5 fruit fly cellular contexts compared by ENCODE assay signal in genomic region chr2L:9954119-9954518, dm6.
TF ChIP-seq lines count a peak whose summit lies in the region.

CG13126 (minus strand) TSS chr2L:9954181.
CG4709 (plus strand) TSS chr2L:9954325.

- TF ChIP-seq CTCF in whole organism, embryonic (GFP tag; optimal IDR thresholded peaks at IDR 0.05; lab: Kevin White, UChicago): peak; percentile 61

TF ChIP-seq in whole organism, adult, 20 proteins besides CTCF, POLR2A, EP300 and RAD21 (continues in another document):
- TF ChIP-seq ovo (GFP tag; optimal IDR thresholded peaks at IDR 0.05; lab: Kevin White, UChicago) (peak; percentile 38), toe (GFP tag; optimal IDR thresholded peaks at IDR 0.05; lab: Kevin White, UChicago) (peak; percentile 60), kay (GFP tag; lab: Kevin White, UChicago; ENCODE audit: borderline replicate concordance) (no peak), CG1620 (GFP tag; optimal IDR thresholded peaks at IDR 0.05; lab: Kevin White, UChicago) (no peak), cnc (optimal IDR thresholded peaks at IDR 0.05; lab: Kevin White, UChicago) (no peak), CG12768 (GFP tag; optimal IDR thresholded peaks at IDR 0.05; lab: Kevin White, UChicago) (peak; percentile 90), CG14711 (tag; optimal IDR thresholded peaks at IDR 0.05; lab: Kevin White, UChicago) (peak; percentile 95), cic (GFP tag; optimal IDR thresholded peaks at IDR 0.05; lab: Kevin White, UChicago) (peak; percentile 50), Clk (GFP tag; optimal IDR thresholded peaks at IDR 0.05; lab: Kevin White, UChicago) (peak; percentile 61), tj (GFP tag; optimal IDR thresholded peaks at IDR 0.05; lab: Kevin White, UChicago) (peak; percentile 61), CG5204 (GFP tag; optimal IDR thresholded peaks at IDR 0.05; lab: Kevin White, UChicago) (no peak), Crg-1 (GFP tag; optimal IDR thresholded peaks at IDR 0.05; lab: Kevin White, UChicago) (peak; percentile 69), Hr96 (GFP tag; optimal IDR thresholded peaks at IDR 0.05; lab: Kevin White, UChicago) (peak; percentile 17), bab1 (GFP tag; optimal IDR thresholded peaks at IDR 0.05; lab: Kevin White, UChicago) (peak; percentile 92), CG33017 (tag; optimal IDR thresholded peaks at IDR 0.05; lab: Kevin White, UChicago) (peak; percentile 89), pad (GFP tag; optimal IDR thresholded peaks at IDR 0.05; lab: Kevin White, UChicago) (peak; percentile 79), Mnt (GFP tag; optimal IDR thresholded peaks at IDR 0.05; lab: Kevin White, UChicago) (peak; percentile 85), CG7045 (GFP tag; optimal IDR thresholded peaks at IDR 0.05; lab: Kevin White, UChicago) (peak; percentile 89)

TF ChIP-seq in whole organism, embryonic, 481 proteins besides CTCF, POLR2A, EP300 and RAD21 (continues in another document):
- TF ChIP-seq kay (GFP tag; optimal IDR thresholded peaks at IDR 0.05; lab: Kevin White, UChicago): peak; percentile 82
- TF ChIP-seq HmgD (GFP tag; optimal IDR thresholded peaks at IDR 0.05; lab: Kevin White, UChicago): no peak
- TF ChIP-seq CG12155 (GFP tag; optimal IDR thresholded peaks at IDR 0.05; lab: Kevin White, UChicago): peak; percentile 86
- TF ChIP-seq CG13424 (tag; optimal IDR thresholded peaks at IDR 0.05; lab: Kevin White, UChicago): peak; percentile 92
- TF ChIP-seq CG15479 (GFP tag; optimal IDR thresholded peaks at IDR 0.05; lab: Kevin White, UChicago): no peak
- peak; percentile 78 for TF ChIP-seq CG30020 (tag; optimal IDR thresholded peaks at IDR 0.05; lab: Kevin White, UChicago)
- no peak for TF ChIP-seq z (GFP tag; IDR thresholded peaks at IDR 0.05; lab: Robert Waterston, UW)
- no peak for TF ChIP-seq Hr39 (optimal IDR thresholded peaks at IDR 0.05; lab: Kevin White, UChicago)
- TF ChIP-seq Ets65A (GFP tag; lab: Kevin White, UChicago): peak; percentile 90
- peak; percentile 92 for TF ChIP-seq Max (GFP tag; optimal IDR thresholded peaks at IDR 0.05; lab: Kevin White, UChicago)
- peak; percentile 70 for TF ChIP-seq Adf1 (GFP tag; IDR thresholded peaks at IDR 0.05; lab: Robert Waterston, UW)
- TF ChIP-seq CG9817 (tag; optimal IDR thresholded peaks at IDR 0.05; lab: Kevin White, UChicago): peak; percentile 84
- TF ChIP-seq knrl (GFP tag; IDR thresholded peaks at IDR 0.05; lab: Robert Waterston, UW; ENCODE audit: partially characterized antibody): no peak
- no peak for TF ChIP-seq pita (GFP tag; optimal IDR thresholded peaks at IDR 0.05; lab: Kevin White, UChicago)
- TF ChIP-seq NC2β (GFP tag; optimal IDR thresholded peaks at IDR 0.05; lab: Kevin White, UChicago): peak; percentile 9
- TF ChIP-seq CG11560 (tag; IDR thresholded peaks at IDR 0.05; lab: Robert Waterston, UW): no peak; the same call in 2 of the 3 replicates
- TF ChIP-seq fru (optimal IDR thresholded peaks at IDR 0.05; lab: Kevin White, UChicago): no peak
- peak; percentile 79 for TF ChIP-seq sisA (GFP tag; IDR thresholded peaks at IDR 0.05; lab: Robert Waterston, UW)
- TF ChIP-seq Ets97D (GFP tag; optimal IDR thresholded peaks at IDR 0.05; lab: Kevin White, UChicago): peak; percentile 61

TF ChIP-seq in whole organism, prepupa, 60 proteins besides CTCF, POLR2A, EP300 and RAD21 (continues in another document):
- TF ChIP-seq Sox15 (GFP tag; optimal IDR thresholded peaks at IDR 0.05; lab: Kevin White, UChicago): peak; percentile 59
- TF ChIP-seq Ets21C (GFP tag; optimal IDR thresholded peaks at IDR 0.05; lab: Kevin White, UChicago): peak; percentile 64
- TF ChIP-seq CG1621 (tag; optimal IDR thresholded peaks at IDR 0.05; lab: Kevin White, UChicago): peak; percentile 65
- TF ChIP-seq achi (GFP tag; optimal IDR thresholded peaks at IDR 0.05; lab: Kevin White, UChicago): peak; percentile 90
- TF ChIP-seq Lpt (GFP tag; optimal IDR thresholded peaks at IDR 0.05; lab: Kevin White, UChicago): peak; percentile 82
- peak; percentile 85 for TF ChIP-seq CG8632 (GFP tag; optimal IDR thresholded peaks at IDR 0.05; lab: Kevin White, UChicago)
- TF ChIP-seq CG8119 (GFP tag; IDR thresholded peaks at IDR 0.05; lab: Robert Waterston, UW): peak; percentile 94
- peak; percentile 87 for TF ChIP-seq CG6808 (GFP tag; optimal IDR thresholded peaks at IDR 0.05; lab: Kevin White, UChicago)
- TF ChIP-seq net (GFP tag; optimal IDR thresholded peaks at IDR 0.05; lab: Kevin White, UChicago): peak; percentile 92
- peak; percentile 94 for TF ChIP-seq CG15336 (GFP tag; IDR thresholded peaks at IDR 0.05; lab: Robert Waterston, UW)
- TF ChIP-seq OdsH (GFP tag; optimal IDR thresholded peaks at IDR 0.05; lab: Kevin White, UChicago): peak; percentile 89
- TF ChIP-seq dac (GFP tag; optimal IDR thresholded peaks at IDR 0.05; lab: Kevin White, UChicago): peak; percentile 65
- peak; percentile 96 for TF ChIP-seq dsx (GFP tag; optimal IDR thresholded peaks at IDR 0.05; lab: Kevin White, UChicago; ENCODE audit: poor library complexity, severe bottlenecking)
- peak; percentile 87 for TF ChIP-seq vri (GFP tag; optimal IDR thresholded peaks at IDR 0.05; lab: Kevin White, UChicago)
- TF ChIP-seq acj6 (GFP tag; optimal IDR thresholded peaks at IDR 0.05; lab: Kevin White, UChicago): peak; percentile 93
- peak; percentile 86 for TF ChIP-seq CG8319 (GFP tag; optimal IDR thresholded peaks at IDR 0.05; lab: Kevin White, UChicago)
- TF ChIP-seq fd59A (GFP tag; optimal IDR thresholded peaks at IDR 0.05; lab: Kevin White, UChicago): peak; percentile 59
- TF ChIP-seq CG16779 (tag; optimal IDR thresholded peaks at IDR 0.05; lab: Kevin White, UChicago): peak; percentile 80
- TF ChIP-seq Smox (GFP tag; optimal IDR thresholded peaks at IDR 0.05; lab: Kevin White, UChicago): peak; percentile 86

TF ChIP-seq in whole organism, pupa, 21 proteins besides CTCF, POLR2A, EP300 and RAD21:
- TF ChIP-seq CG15710 (tag; optimal IDR thresholded peaks at IDR 0.05; lab: Kevin White, UChicago): peak; percentile 89
- TF ChIP-seq CG8159 (tag; optimal IDR thresholded peaks at IDR 0.05; lab: Kevin White, UChicago): peak; percentile 97
- peak; percentile 56 for TF ChIP-seq CG13204 (GFP tag; optimal IDR thresholded peaks at IDR 0.05; lab: Kevin White, UChicago)
- TF ChIP-seq CG12605 (GFP tag; IDR thresholded peaks at IDR 0.05; lab: Robert Waterston, UW): peak; percentile 95
- TF ChIP-seq Ets98B (GFP tag; IDR thresholded peaks at IDR 0.05; lab: Robert Waterston, UW): peak; percentile 90
- TF ChIP-seq EcR (GFP tag; optimal IDR thresholded peaks at IDR 0.05; lab: Kevin White, UChicago): peak; percentile 19
- TF ChIP-seq CG4496 (GFP tag; IDR thresholded peaks at IDR 0.05; lab: Robert Waterston, UW): peak; percentile 87
- TF ChIP-seq D1 (tag; optimal IDR thresholded peaks at IDR 0.05; lab: Kevin White, UChicago): no peak
- TF ChIP-seq CG34367 (tag; optimal IDR thresholded peaks at IDR 0.05; lab: Kevin White, UChicago): peak; percentile 74
- peak; percentile 89 for TF ChIP-seq CG32121 (GFP tag; IDR thresholded peaks at IDR 0.05; lab: Robert Waterston, UW)
- TF ChIP-seq gl (tag; optimal IDR thresholded peaks at IDR 0.05; lab: Kevin White, UChicago): peak; percentile 80
- peak; percentile 71 for TF ChIP-seq fd96Ca (GFP tag; IDR thresholded peaks at IDR 0.05; lab: Robert Waterston, UW)
- peak; percentile 96 for TF ChIP-seq CG17806 (tag; optimal IDR thresholded peaks at IDR 0.05; lab: Kevin White, UChicago)
- peak; percentile 86 for TF ChIP-seq Snoo (tag; optimal IDR thresholded peaks at IDR 0.05; lab: Kevin White, UChicago)
- peak; percentile 81 for TF ChIP-seq Pif1A (GFP tag; optimal IDR thresholded peaks at IDR 0.05; lab: Kevin White, UChicago)
- peak; percentile 92 for TF ChIP-seq CG8301 (tag; optimal IDR thresholded peaks at IDR 0.05; lab: Kevin White, UChicago)
- TF ChIP-seq Pif1B (GFP tag; optimal IDR thresholded peaks at IDR 0.05; lab: Kevin White, UChicago): peak; percentile 89
- TF ChIP-seq CG9948 (tag; optimal IDR thresholded peaks at IDR 0.05; lab: Kevin White, UChicago): peak; percentile 93
- TF ChIP-seq CG10348 (GFP tag; IDR thresholded peaks at IDR 0.05; lab: Robert Waterston, UW): no peak
- peak; percentile 59; the same call in 1 of the 2 replicates for TF ChIP-seq rn (GFP tag; IDR thresholded peaks at IDR 0.05; lab: Robert Waterston, UW)
- peak; percentile 94 for TF ChIP-seq CG14655 (GFP tag; optimal IDR thresholded peaks at IDR 0.05; lab: Kevin White, UChicago)

TF ChIP-seq in whole organism, wandering third instar larva, 38 proteins besides CTCF, POLR2A, EP300 and RAD21 (continues in another document):
- TF ChIP-seq sv (GFP tag; optimal IDR thresholded peaks at IDR 0.05; lab: Kevin White, UChicago) (peak; percentile 77), dsf (GFP tag; optimal IDR thresholded peaks at IDR 0.05; lab: Kevin White, UChicago; ENCODE audit: borderline replicate concordance) (peak; percentile 58), foxo (GFP tag; optimal IDR thresholded peaks at IDR 0.05; lab: Kevin White, UChicago) (peak in 1 of 2 experiments; percentile 92), Abd-B (GFP tag; optimal IDR thresholded peaks at IDR 0.05; lab: Kevin White, UChicago) (no peak), CG9705 (GFP tag; optimal IDR thresholded peaks at IDR 0.05; lab: Kevin White, UChicago) (peak; percentile 69), psq (GFP tag; optimal IDR thresholded peaks at IDR 0.05; lab: Kevin White, UChicago) (peak; percentile 87), N (GFP tag; optimal IDR thresholded peaks at IDR 0.05; lab: Kevin White, UChicago) (no peak), fru (GFP tag; optimal IDR thresholded peaks at IDR 0.05; lab: Kevin White, UChicago) (peak; percentile 79), br (GFP tag; optimal IDR thresholded peaks at IDR 0.05; lab: Kevin White, UChicago) (peak; percentile 71), brk (GFP tag; optimal IDR thresholded peaks at IDR 0.05; lab: Kevin White, UChicago) (peak; percentile 93), dmrt93B (GFP tag; optimal IDR thresholded peaks at IDR 0.05; lab: Kevin White, UChicago) (peak; percentile 79), OdsH (GFP tag; optimal IDR thresholded peaks at IDR 0.05; lab: Kevin White, UChicago) (peak; percentile 89), rgr (GFP tag; optimal IDR thresholded peaks at IDR 0.05; lab: Kevin White, UChicago) (peak; percentile 93), pan (optimal IDR thresholded peaks at IDR 0.05; lab: Kevin White, UChicago) (no peak), usp (GFP tag; optimal IDR thresholded peaks at IDR 0.05; lab: Kevin White, UChicago) (no peak), sage (GFP tag; optimal IDR thresholded peaks at IDR 0.05; lab: Kevin White, UChicago) (peak; percentile 85), Hr83 (GFP tag; optimal IDR thresholded peaks at IDR 0.05; lab: Kevin White, UChicago; ENCODE audit: poor library complexity, severe bottlenecking) (peak; percentile 73), Jra (GFP tag; optimal IDR thresholded peaks at IDR 0.05; lab: Kevin White, UChicago) (peak; percentile 42), HLH106 (tag; optimal IDR thresholded peaks at IDR 0.05; lab: Kevin White, UChicago) (peak; percentile 95), ey (GFP tag; optimal IDR thresholded peaks at IDR 0.05; lab: Kevin White, UChicago) (peak; percentile 75), Dfd (GFP tag; optimal IDR thresholded peaks at IDR 0.05; lab: Kevin White, UChicago) (no peak), Sp1 (GFP tag; optimal IDR thresholded peaks at IDR 0.05; lab: Kevin White, UChicago) (peak; percentile 94), Mio (GFP tag; optimal IDR thresholded peaks at IDR 0.05; lab: Kevin White, UChicago) (no peak)
